Fruit fly (Drosophila melanogaster) whole organism, pupa: Measurements from ENCODE around the gene CG11768.

Experiments used
- CG13204 ChIP-seq: fragments of 200-800 bp; sonication (Bioruptor generic); optimal IDR thresholded peaks from 2 replicates; lab custom pipeline; 2018; ENCODE audit warnings: missing biosample characterization, mild to moderate bottlenecking, missing genetic modification characterization, moderate library complexity
- CG17806 ChIP-seq: fragments of 200-800 bp; sonication (Bioruptor generic); optimal IDR thresholded peaks from 2 replicates; lab custom pipeline; 2018; ENCODE audit warnings: missing biosample characterization, mild to moderate bottlenecking, missing genetic modification characterization, moderate library complexity
- CG32121 ChIP-seq: fragments of 200-800 bp; sonication (Bioruptor generic); IDR thresholded peaks from 2 replicates; pipeline ENCODE4 v1.3.6; 2022; ENCODE audit warnings: missing biosample characterization, missing genetic modification characterization
- CG8159 ChIP-seq: fragments of 200-800 bp; sonication (Bioruptor generic); optimal IDR thresholded peaks from 3 replicates; lab custom pipeline; 2018; ENCODE audit warnings: missing biosample characterization, mild to moderate bottlenecking, missing genetic modification characterization, moderate library complexity
- CG8301 ChIP-seq: fragments of 200-800 bp; sonication (Bioruptor generic); optimal IDR thresholded peaks from 2 replicates; lab custom pipeline; 2018; ENCODE audit warnings: missing biosample characterization, mild to moderate bottlenecking, missing genetic modification characterization
- EcR ChIP-seq: fragments of 200-800 bp; sonication (Bioruptor generic); optimal IDR thresholded peaks from 3 replicates; lab custom pipeline; 2019; ENCODE audit warnings: missing biosample characterization, missing genetic modification characterization, mild to moderate bottlenecking, moderate library complexity, missing genetic modification reagents
- Pif1A ChIP-seq: fragments of 200-800 bp; sonication (Bioruptor generic); optimal IDR thresholded peaks from 3 replicates; lab custom pipeline; 2016; ENCODE audit warnings: missing biosample characterization, missing genetic modification characterization
- Pif1B ChIP-seq: fragments of 200-800 bp; sonication (Bioruptor generic); optimal IDR thresholded peaks from 3 replicates; lab custom pipeline; 2016; ENCODE audit warnings: missing biosample characterization, missing genetic modification characterization
- Snoo ChIP-seq: fragments of 200-800 bp; sonication (Bioruptor generic); optimal IDR thresholded peaks from 3 replicates; lab custom pipeline; 2017; ENCODE audit warnings: missing biosample characterization, mild to moderate bottlenecking, missing genetic modification characterization, inconsistent platforms
- fd96Ca ChIP-seq: fragments of 200-800 bp; sonication (Bioruptor generic); IDR thresholded peaks from 3 replicates; pipeline ENCODE4 v1.3.6; 2022; ENCODE audit warnings: missing biosample characterization, missing genetic modification characterization
- rn ChIP-seq: fragments of 200-800 bp; sonication (Bioruptor generic); IDR thresholded peaks from 2 replicates; pipeline ENCODE4 v1.3.6; 2022; ENCODE audit warnings: missing biosample characterization, missing genetic modification characterization

dm6 chr3R:8729542-8729941 lies 38.5 kb downstream of the CG11768 start, which contains the start of gene ranshi:
- TF ChIP-seq CG13204 (GFP tag; lab: Kevin White, UChicago) (no peak), Snoo (no peak), Pif1A (GFP tag; lab: Kevin White, UChicago) (no peak), CG32121 (GFP tag; lab: Robert Waterston, UW) (no peak), CG8159 (tag; lab: Kevin White, UChicago) (no peak), fd96Ca (GFP tag; lab: Robert Waterston, UW) (no peak), CG8301 (tag; lab: Kevin White, UChicago) (no peak), CG17806 (tag; lab: Kevin White, UChicago) (no peak), rn (no peak), EcR (GFP tag; lab: Kevin White, UChicago) (no peak), Pif1B (GFP tag; lab: Kevin White, UChicago) (no peak)
